Fruit fly (Drosophila melanogaster): ENCODE measurements around the gene mRpS2.

mRpS2 gene

DNA sequence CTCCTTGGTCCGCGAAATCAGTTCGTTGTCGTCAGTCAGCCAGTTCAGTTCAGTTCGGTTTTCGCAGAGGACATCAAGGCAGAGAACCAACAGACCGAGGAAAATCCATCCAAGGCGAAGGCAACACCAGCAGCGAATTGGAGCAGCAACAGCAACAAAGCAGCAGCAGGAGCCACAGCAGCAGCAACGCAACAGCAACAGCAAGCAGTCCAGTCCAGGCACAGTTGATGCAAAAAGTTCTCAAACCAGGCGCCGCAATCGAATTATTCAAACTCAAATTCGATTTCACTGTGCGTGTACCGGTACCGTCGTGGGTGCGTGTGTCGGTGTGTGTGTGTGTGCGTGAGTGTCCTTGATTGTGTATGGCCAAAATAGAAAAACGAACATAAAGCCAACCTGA is 28.5 kb downstream of the mRpS2 start, which contains the start of gene CG15628:
Gene CG15628 (plus strand): TSS at position 18 of the 400 bp plus-strand sequence.
- TF ChIP-seq CG11617 (GFP tag; optimal IDR thresholded peaks at IDR 0.05) (no peak), Clk (GFP tag; optimal IDR thresholded peaks at IDR 0.05) (no peak), CG12768 (GFP tag; optimal IDR thresholded peaks at IDR 0.05) (no peak), CG14711 (tag; optimal IDR thresholded peaks at IDR 0.05) (no peak), CG7045 (GFP tag; optimal IDR thresholded peaks at IDR 0.05) (no peak), tj (GFP tag; optimal IDR thresholded peaks at IDR 0.05) (no peak), pad (GFP tag; optimal IDR thresholded peaks at IDR 0.05) (no peak), toe (GFP tag; optimal IDR thresholded peaks at IDR 0.05) (no peak)

DNA sequence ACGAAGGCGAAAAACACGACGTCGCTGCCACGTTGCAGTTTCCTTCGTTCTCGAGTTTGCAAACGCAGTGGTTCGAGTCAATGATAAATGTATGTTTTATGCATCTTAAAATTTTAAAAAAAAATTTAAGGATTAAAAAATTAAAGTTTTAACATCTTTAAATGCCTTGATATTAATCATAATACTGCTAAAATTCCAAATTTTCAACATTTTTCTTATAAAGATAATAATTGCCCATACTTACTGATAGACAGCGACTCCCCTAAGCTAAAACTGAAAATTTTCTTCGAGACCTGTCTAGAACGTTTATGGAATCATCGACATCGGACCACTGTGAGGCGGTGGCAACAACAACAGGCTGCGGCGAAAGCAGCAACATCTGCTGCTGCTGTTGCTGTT is 28.9 kb downstream of the mRpS2 start:
- TF ChIP-seq pad (GFP tag; optimal IDR thresholded peaks at IDR 0.05), result peak; percentile 26
- TF ChIP-seq kay (GFP tag; ENCODE audit: borderline replicate concordance), result no peak
- peak; percentile 34 for TF ChIP-seq CG33017 (tag; optimal IDR thresholded peaks at IDR 0.05)
- TF ChIP-seq CG7045 (GFP tag; optimal IDR thresholded peaks at IDR 0.05), result peak; percentile 76
- TF ChIP-seq Mnt (GFP tag; optimal IDR thresholded peaks at IDR 0.05), result no peak
- TF ChIP-seq cic (GFP tag; optimal IDR thresholded peaks at IDR 0.05), result no peak
- peak; percentile 28 for TF ChIP-seq CG14711 (tag; optimal IDR thresholded peaks at IDR 0.05)
- no peak for TF ChIP-seq CG1620 (GFP tag; optimal IDR thresholded peaks at IDR 0.05)
- TF ChIP-seq ovo (GFP tag; optimal IDR thresholded peaks at IDR 0.05), result no peak
- TF ChIP-seq CG7101 (tag; optimal IDR thresholded peaks at IDR 0.05), result peak; percentile 42
- no peak for TF ChIP-seq tj (GFP tag; optimal IDR thresholded peaks at IDR 0.05)
- peak; percentile 31 for TF ChIP-seq CG11617 (GFP tag; optimal IDR thresholded peaks at IDR 0.05)
- TF ChIP-seq Crg-1 (GFP tag; optimal IDR thresholded peaks at IDR 0.05), result no peak
- TF ChIP-seq CG5204 (GFP tag; optimal IDR thresholded peaks at IDR 0.05), result peak; percentile 55
- TF ChIP-seq Clk (GFP tag; optimal IDR thresholded peaks at IDR 0.05), result peak; percentile 39
- peak; percentile 68 for TF ChIP-seq CG12768 (GFP tag; optimal IDR thresholded peaks at IDR 0.05)
- TF ChIP-seq cnc (optimal IDR thresholded peaks at IDR 0.05), result no peak
- TF ChIP-seq toe (GFP tag; optimal IDR thresholded peaks at IDR 0.05), result peak; percentile 23
- TF ChIP-seq Hr96 (GFP tag; optimal IDR thresholded peaks at IDR 0.05), result peak; percentile 63

DNA sequence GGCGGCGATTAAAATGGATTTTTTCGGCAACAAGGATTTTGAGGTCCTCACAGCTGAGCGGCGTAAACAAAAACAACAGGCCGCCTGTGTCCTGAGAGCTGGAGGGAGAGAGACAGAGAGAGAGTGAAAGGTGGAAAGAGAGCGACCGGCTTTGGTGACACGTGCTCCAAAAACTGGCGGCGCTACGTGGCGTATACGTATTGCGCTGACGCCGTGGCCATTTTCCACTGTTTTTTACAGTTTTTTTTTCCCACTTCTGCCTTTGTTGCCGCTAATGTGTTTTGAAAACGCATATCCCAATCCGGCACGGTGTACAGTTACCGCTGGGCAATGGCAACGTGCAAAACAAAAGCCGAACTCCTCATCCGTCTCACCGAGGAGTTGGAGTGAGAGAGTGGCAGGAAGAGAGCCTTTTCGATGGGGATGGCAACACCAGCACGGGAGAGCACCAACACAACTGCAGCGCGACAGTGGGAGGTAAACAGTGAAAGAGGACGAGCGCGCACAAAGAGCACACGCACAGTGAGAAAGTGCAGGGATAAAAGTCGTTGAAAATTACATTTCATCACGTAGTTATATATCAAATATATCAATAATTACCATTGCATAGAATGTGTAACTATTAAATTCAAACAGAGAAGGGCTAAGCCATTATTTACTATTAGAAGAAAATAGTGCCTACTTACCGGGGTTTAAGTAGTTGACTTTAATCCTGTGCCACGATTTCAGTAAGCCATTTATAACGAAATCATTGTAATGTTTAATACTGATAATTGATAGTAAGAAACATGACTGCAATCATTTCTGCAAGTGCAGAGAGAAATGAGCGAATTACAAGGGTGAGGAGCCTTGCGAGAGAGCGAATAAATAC is 29.5 kb downstream of the mRpS2 start:
- peak; percentile 15 for TF ChIP-seq CG1620 (GFP tag; optimal IDR thresholded peaks at IDR 0.05)
- TF ChIP-seq CG11617 (GFP tag; optimal IDR thresholded peaks at IDR 0.05), result peak; percentile 40
- TF ChIP-seq bab1 (GFP tag; optimal IDR thresholded peaks at IDR 0.05), result no peak
- TF ChIP-seq pad (GFP tag; optimal IDR thresholded peaks at IDR 0.05), result no peak
- TF ChIP-seq cnc (optimal IDR thresholded peaks at IDR 0.05), result no peak
- no peak for TF ChIP-seq Mnt (GFP tag; optimal IDR thresholded peaks at IDR 0.05)
- TF ChIP-seq tj (GFP tag; optimal IDR thresholded peaks at IDR 0.05), result no peak
- no peak for TF ChIP-seq Clk (GFP tag; optimal IDR thresholded peaks at IDR 0.05)
- no peak for TF ChIP-seq kay (GFP tag; ENCODE audit: borderline replicate concordance)
- peak; percentile 25 for TF ChIP-seq CG33017 (tag; optimal IDR thresholded peaks at IDR 0.05)
- TF ChIP-seq CG7101 (tag; optimal IDR thresholded peaks at IDR 0.05), result no peak
- TF ChIP-seq toe (GFP tag; optimal IDR thresholded peaks at IDR 0.05), result peak; percentile 68
- no peak for TF ChIP-seq cic (GFP tag; optimal IDR thresholded peaks at IDR 0.05)
- no peak for TF ChIP-seq Crg-1 (GFP tag; optimal IDR thresholded peaks at IDR 0.05)
- TF ChIP-seq CG14711 (tag; optimal IDR thresholded peaks at IDR 0.05), result no peak
- TF ChIP-seq Hr96 (GFP tag; optimal IDR thresholded peaks at IDR 0.05), result no peak
- TF ChIP-seq CG7045 (GFP tag; optimal IDR thresholded peaks at IDR 0.05), result no peak
- peak; percentile 70 for TF ChIP-seq CG5204 (GFP tag; optimal IDR thresholded peaks at IDR 0.05)
- TF ChIP-seq CG12768 (GFP tag; optimal IDR thresholded peaks at IDR 0.05), result no peak
- TF ChIP-seq ovo (GFP tag; optimal IDR thresholded peaks at IDR 0.05), result no peak

dm6 chr2L:4819995-4820394 is 30.2 kb downstream of the mRpS2 start:
- no peak for TF ChIP-seq CG11617 (GFP tag; optimal IDR thresholded peaks at IDR 0.05)
- TF ChIP-seq cic (GFP tag; optimal IDR thresholded peaks at IDR 0.05), result no peak
- TF ChIP-seq CG7101 (tag; optimal IDR thresholded peaks at IDR 0.05), result no peak

DNA sequence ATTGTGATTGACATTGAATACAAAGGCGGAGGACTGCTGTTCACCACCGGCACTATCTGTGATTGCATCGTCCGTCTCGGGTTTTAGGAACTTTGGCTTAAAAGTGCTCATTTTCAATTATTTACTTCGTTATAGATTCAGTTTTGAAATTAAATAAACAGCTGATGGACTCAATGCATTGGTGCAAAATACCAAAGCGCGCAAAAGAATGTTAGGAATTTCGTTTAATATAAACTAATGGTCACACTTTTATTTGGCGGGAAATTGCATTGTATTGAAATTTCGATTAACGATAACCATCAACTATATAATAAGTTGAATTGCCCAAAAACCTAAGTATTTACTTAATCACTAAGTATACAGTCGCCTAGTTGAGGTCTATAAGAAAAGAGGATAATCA is 32.2 kb downstream of the mRpS2 start, which contains the start of gene CG3225:
Gene CG3225 (minus strand): TSS at position 190 of the 400 bp plus-strand sequence.
- TF ChIP-seq Clk (GFP tag; optimal IDR thresholded peaks at IDR 0.05) (no peak), CG7101 (tag; optimal IDR thresholded peaks at IDR 0.05) (no peak), tj (GFP tag; optimal IDR thresholded peaks at IDR 0.05) (no peak), toe (GFP tag; optimal IDR thresholded peaks at IDR 0.05) (no peak), CG5204 (GFP tag; optimal IDR thresholded peaks at IDR 0.05) (no peak), bab1 (GFP tag; optimal IDR thresholded peaks at IDR 0.05) (peak; percentile 39)

dm6 chr2L:4813023-4813339 is 37.2 kb downstream of the mRpS2 start:
- no peak for TF ChIP-seq CG12768 (GFP tag; optimal IDR thresholded peaks at IDR 0.05)
- no peak for TF ChIP-seq ovo (GFP tag; optimal IDR thresholded peaks at IDR 0.05)
- TF ChIP-seq CG7045 (GFP tag; optimal IDR thresholded peaks at IDR 0.05), result no peak
- TF ChIP-seq toe (GFP tag; optimal IDR thresholded peaks at IDR 0.05), result no peak
- TF ChIP-seq CG5204 (GFP tag; optimal IDR thresholded peaks at IDR 0.05), result no peak
- no peak for TF ChIP-seq Hr96 (GFP tag; optimal IDR thresholded peaks at IDR 0.05)
- no peak for TF ChIP-seq bab1 (GFP tag; optimal IDR thresholded peaks at IDR 0.05)
- TF ChIP-seq CG7101 (tag; optimal IDR thresholded peaks at IDR 0.05), result no peak
- TF ChIP-seq tj (GFP tag; optimal IDR thresholded peaks at IDR 0.05), result no peak
- no peak for TF ChIP-seq CG11617 (GFP tag; optimal IDR thresholded peaks at IDR 0.05)
- TF ChIP-seq Clk (GFP tag; optimal IDR thresholded peaks at IDR 0.05), result no peak
- TF ChIP-seq pad (GFP tag; optimal IDR thresholded peaks at IDR 0.05), result no peak
- no peak for TF ChIP-seq kay (GFP tag; ENCODE audit: borderline replicate concordance)
- no peak for TF ChIP-seq CG33017 (tag; optimal IDR thresholded peaks at IDR 0.05)
- TF ChIP-seq cic (GFP tag; optimal IDR thresholded peaks at IDR 0.05), result no peak
- no peak for TF ChIP-seq CG14711 (tag; optimal IDR thresholded peaks at IDR 0.05)

All from whole organism, adult.